Fruit fly (Drosophila melanogaster): ENCODE measurements around the gene CG9123.

CG9123 gene

DNA sequence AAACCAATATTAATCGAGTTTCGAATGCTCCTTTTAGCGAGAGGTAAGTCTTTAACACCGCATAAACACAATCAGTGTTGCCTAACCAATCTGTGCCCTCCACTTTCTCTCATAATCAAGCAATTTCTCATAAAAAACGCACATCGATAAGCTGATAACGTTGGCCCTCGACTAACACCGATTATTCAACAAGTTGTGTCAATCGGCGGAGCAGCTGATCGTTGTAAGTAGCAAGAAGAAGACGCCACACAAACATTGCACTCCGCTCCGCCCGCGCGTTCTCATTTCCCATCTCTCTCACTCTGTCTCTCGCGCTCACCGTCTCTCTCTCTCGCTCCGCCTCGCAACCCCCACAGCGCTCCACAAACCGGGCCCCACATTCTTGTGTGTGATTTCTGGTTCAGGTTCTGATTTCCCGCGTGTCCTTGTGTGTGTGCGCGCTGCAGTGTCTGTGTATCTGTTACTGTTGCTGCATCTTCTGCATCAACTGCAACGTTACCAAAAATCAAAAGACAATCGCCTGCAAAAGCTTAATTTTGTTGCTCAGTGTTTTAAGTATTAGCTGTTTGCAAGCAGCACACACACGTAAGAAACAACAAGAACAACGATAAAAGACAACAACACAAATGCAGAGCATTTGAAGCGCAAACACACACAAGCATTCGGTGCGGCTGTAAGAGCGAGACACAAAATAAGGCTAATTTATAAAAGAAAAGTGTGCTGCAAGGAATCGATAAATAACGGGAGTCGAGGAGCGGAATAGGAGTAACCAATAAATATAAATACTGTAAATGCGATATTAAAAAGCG lies 8.6 kb downstream of the CG9123 start, which contains the start of the genes CG9114 and HDAC6 (continued):
- TF ChIP-seq CG33557 (GFP tag; optimal IDR thresholded peaks at IDR 0.05), result no peak
- peak; percentile 87; the same call in 2 of the 3 replicates for TF ChIP-seq vnd (GFP tag; IDR thresholded peaks at IDR 0.05; ENCODE audit: partially characterized antibody)
- no peak for TF ChIP-seq CG6254 (GFP tag; optimal IDR thresholded peaks at IDR 0.05)
- no peak for TF ChIP-seq HmgZ (tag; optimal IDR thresholded peaks at IDR 0.05)
- peak; percentile 22 for TF ChIP-seq Nf-YC (tag; optimal IDR thresholded peaks at IDR 0.05)
- no peak for TF ChIP-seq CG10959 (GFP tag; IDR thresholded peaks at IDR 0.05)
- TF ChIP-seq Awh (GFP tag; IDR thresholded peaks at IDR 0.05), result no peak
- 0 out of 3 replicates have a peak, but pooled peaks have one; percentile 60 for TF ChIP-seq gce (GFP tag; IDR thresholded peaks at IDR 0.05)
- TF ChIP-seq p53 (GFP tag; optimal IDR thresholded peaks at IDR 0.05), result no peak
- TF ChIP-seq Mrtf (GFP tag; IDR thresholded peaks at IDR 0.05), result no peak
- no peak for TF ChIP-seq CG16815 (GFP tag; optimal IDR thresholded peaks at IDR 0.05)
- no peak for TF ChIP-seq Lim3 (GFP tag; IDR thresholded peaks at IDR 0.05)
- TF ChIP-seq Ravus (GFP tag; IDR thresholded peaks at IDR 0.05), result no peak
- TF ChIP-seq CG11723 (GFP tag; optimal IDR thresholded peaks at IDR 0.05), result no peak
- peak; percentile 59 for TF ChIP-seq ftz-f1 (GFP tag; optimal IDR thresholded peaks at IDR 0.05)
- peak; percentile 38 for TF ChIP-seq stwl (tag; optimal IDR thresholded peaks at IDR 0.05)
- TF ChIP-seq crp (GFP tag; optimal IDR thresholded peaks at IDR 0.05), result peak; percentile 22 to 90
- no peak for TF ChIP-seq HLH54F (GFP tag; optimal IDR thresholded peaks at IDR 0.05)
- TF ChIP-seq CG4404 (GFP tag; IDR thresholded peaks at IDR 0.05), result no peak
- no peak for TF ChIP-seq Optix (GFP tag; IDR thresholded peaks at IDR 0.05)
- no peak for TF ChIP-seq CG12236 (GFP tag; optimal IDR thresholded peaks at IDR 0.05)
- TF ChIP-seq CG11456 (GFP tag; IDR thresholded peaks at IDR 0.05), result no peak
- TF ChIP-seq chn (GFP tag; optimal IDR thresholded peaks at IDR 0.05), result peak; percentile 38
- no peak for TF ChIP-seq Oli (tag; optimal IDR thresholded peaks at IDR 0.05)
- TF ChIP-seq caup (GFP tag; optimal IDR thresholded peaks at IDR 0.05; ENCODE audit: severe bottlenecking), result peak; percentile 38
- no peak for TF ChIP-seq CG10431 (GFP tag; optimal IDR thresholded peaks at IDR 0.05)
- no peak for TF ChIP-seq CG31388 (GFP tag; optimal IDR thresholded peaks at IDR 0.05)
- TF ChIP-seq lab (GFP tag; optimal IDR thresholded peaks at IDR 0.05), result peak; percentile 29
- peak; percentile 78; the same call in 1 of the 2 replicates for TF ChIP-seq tna (GFP tag; IDR thresholded peaks at IDR 0.05; ENCODE audit: partially characterized antibody)
- TF ChIP-seq CG7372 (GFP tag; IDR thresholded peaks at IDR 0.05), result no peak
- 0 out of 3 replicates have a peak, but pooled peaks have one; percentile 17 for TF ChIP-seq zfh1 (GFP tag; IDR thresholded peaks at IDR 0.05)
- peak; percentile 89 for TF ChIP-seq cg (GFP tag; optimal IDR thresholded peaks at IDR 0.05)
- TF ChIP-seq tio (GFP tag; optimal IDR thresholded peaks at IDR 0.05), result no peak
- no peak for TF ChIP-seq Xrp1 (GFP tag; IDR thresholded peaks at IDR 0.05)
- no peak for TF ChIP-seq Six4 (GFP tag; optimal IDR thresholded peaks at IDR 0.05)
- TF ChIP-seq bcd (GFP tag; optimal IDR thresholded peaks at IDR 0.05), result no peak
- no peak for TF ChIP-seq CG17802 (tag; optimal IDR thresholded peaks at IDR 0.05)
- TF ChIP-seq Trl (optimal IDR thresholded peaks at IDR 0.05), result peak; percentile 74 to 81
- peak; percentile 38 for TF ChIP-seq Trl (GFP tag; optimal IDR thresholded peaks at IDR 0.05)
- TF ChIP-seq CG3407 (GFP tag; optimal IDR thresholded peaks at IDR 0.05), result no peak
- TF ChIP-seq CHES-1-like (GFP tag; optimal IDR thresholded peaks at IDR 0.05), result peak; percentile 26
- TF ChIP-seq salm (tag; optimal IDR thresholded peaks at IDR 0.05), result no peak
- TF ChIP-seq CG6791 (GFP tag; IDR thresholded peaks at IDR 0.05; ENCODE audit: partially characterized antibody), result peak; percentile 78
- no peak for TF ChIP-seq CrebB (tag; optimal IDR thresholded peaks at IDR 0.05)
- no peak for TF ChIP-seq bigmax (GFP tag; optimal IDR thresholded peaks at IDR 0.05)
- no peak for TF ChIP-seq Poxn (GFP tag; IDR thresholded peaks at IDR 0.05)
- peak; percentile 84 for TF ChIP-seq inv (GFP tag; IDR thresholded peaks at IDR 0.05; ENCODE audit: partially characterized antibody)
- no peak for TF ChIP-seq CG9797 (GFP tag; optimal IDR thresholded peaks at IDR 0.05)
- TF ChIP-seq ssp (GFP tag; IDR thresholded peaks at IDR 0.05), result no peak

Data from whole organism, embryonic.